Worm (Caenorhabditis elegans) whole organism, late embryonic: ENCODE measurements around the gene srt-28.

Source experiments
- C08G9.2 ChIP-seq: sonication (generic microtip); optimal IDR thresholded peaks from 2 replicates; lab custom pipeline; 2016; ENCODE audit warnings: mild to moderate bottlenecking, missing genetic modification characterization, moderate library complexity, missing compliant biosample characterization
- K02D7.2 ChIP-seq: sonication (generic microtip); optimal IDR thresholded peaks from 2 replicates; lab custom pipeline; 2017; ENCODE audit warnings: mild to moderate bottlenecking, missing genetic modification characterization, missing compliant biosample characterization
- K09A11.1 ChIP-seq: sonication (generic microtip); optimal IDR thresholded peaks from 2 replicates; lab custom pipeline; 2017; ENCODE audit warnings: antibody characterized with exemption, mild to moderate bottlenecking, missing genetic modification characterization, missing compliant biosample characterization; ENCODE audit not compliant: insufficient read depth
- Y22D7AL.16 ChIP-seq: sonication (generic microtip); optimal IDR thresholded peaks from 2 replicates; lab custom pipeline; 2016; ENCODE audit warnings: missing genetic modification characterization, missing compliant biosample characterization
- ahr-1 ChIP-seq: sonication (generic microtip); optimal IDR thresholded peaks from 2 replicates; lab custom pipeline; 2016; ENCODE audit warnings: missing genetic modification characterization, missing compliant biosample characterization
- ama-1 ChIP-seq: fragments of 150-350 bp; optimal IDR thresholded peaks from 2 replicates; lab custom pipeline; 2014
- ceh-18 ChIP-seq: sonication (generic microtip); optimal IDR thresholded peaks from 2 replicates; lab custom pipeline; 2016; ENCODE audit warnings: missing genetic modification characterization, missing compliant biosample characterization
- ceh-19 ChIP-seq: fragments of 200-800 bp; sonication (Bioruptor generic); optimal IDR thresholded peaks from 2 replicates; lab custom pipeline; 2018; ENCODE audit warnings: mild to moderate bottlenecking, missing genetic modification characterization, missing compliant biosample characterization
- ceh-2 ChIP-seq: sonication (generic microtip); optimal IDR thresholded peaks from 2 replicates; lab custom pipeline; 2016; ENCODE audit warnings: missing genotype, missing genetic modification characterization, missing compliant biosample characterization
- ceh-31 ChIP-seq: sonication (generic microtip); optimal IDR thresholded peaks from 2 replicates; lab custom pipeline; 2016; ENCODE audit warnings: missing genetic modification characterization, missing compliant biosample characterization
- ceh-34 ChIP-seq: sonication (generic microtip); optimal IDR thresholded peaks from 2 replicates; lab custom pipeline; 2016; ENCODE audit warnings: mild to moderate bottlenecking, missing genetic modification characterization, missing compliant biosample characterization
- ceh-45 ChIP-seq: fragments of 200-800 bp; sonication (Bioruptor generic); IDR thresholded peaks from 2 replicates; pipeline ENCODE4 v1.3.6; 2022; ENCODE audit warnings: missing genetic modification reagents, missing genetic modification characterization, missing compliant biosample characterization
- ceh-6 ChIP-seq: fragments of 200-800 bp; sonication (Bioruptor generic); optimal IDR thresholded peaks from 2 replicates; lab custom pipeline; 2018; ENCODE audit warnings: mild to moderate bottlenecking, missing genetic modification characterization, missing compliant biosample characterization
- ceh-9 ChIP-seq: sonication (generic microtip); optimal IDR thresholded peaks from 2 replicates; lab custom pipeline; 2016; ENCODE audit warnings: mild to moderate bottlenecking, missing genetic modification characterization, inconsistent platforms, missing compliant biosample characterization
- dve-1 ChIP-seq: sonication (generic microtip); optimal IDR thresholded peaks from 2 replicates; lab custom pipeline; 2017; ENCODE audit warnings: antibody characterized with exemption, mild to moderate bottlenecking, missing genetic modification characterization, missing compliant biosample characterization
- elt-2 ChIP-seq: sonication (generic microtip); optimal IDR thresholded peaks from 2 replicates; lab custom pipeline; 2016; ENCODE audit warnings: missing genetic modification reagents, missing genetic modification characterization, missing compliant biosample characterization
- elt-4 ChIP-seq: sonication (generic microtip); optimal IDR thresholded peaks from 2 replicates; lab custom pipeline; 2016; ENCODE audit warnings: missing genetic modification characterization, missing compliant biosample characterization
- ets-4 ChIP-seq: sonication (generic microtip); optimal IDR thresholded peaks from 2 replicates; lab custom pipeline; 2016; ENCODE audit warnings: missing genetic modification characterization, missing compliant biosample characterization
- eyg-1 ChIP-seq: sonication (generic microtip); optimal IDR thresholded peaks from 2 replicates; lab custom pipeline; 2016; ENCODE audit warnings: missing genotype, missing genetic modification characterization, missing compliant biosample characterization
- fax-1 ChIP-seq: sonication (generic microtip); optimal IDR thresholded peaks from 2 replicates; lab custom pipeline; 2016; ENCODE audit warnings: missing genotype, missing genetic modification characterization, missing compliant biosample characterization
- fkh-10 ChIP-seq: fragments of 150-350 bp; optimal IDR thresholded peaks from 2 replicates; lab custom pipeline; 2014; ENCODE audit warnings: missing biosample characterization, missing genetic modification reagents, missing genetic modification characterization
- fkh-6 ChIP-seq: sonication (generic microtip); optimal IDR thresholded peaks from 2 replicates; lab custom pipeline; 2016; ENCODE audit warnings: missing genetic modification characterization, missing compliant biosample characterization
- hlh-6 ChIP-seq: sonication (generic microtip); optimal IDR thresholded peaks from 2 replicates; lab custom pipeline; 2016; ENCODE audit warnings: missing genotype, missing genetic modification characterization, missing compliant biosample characterization
- hlh-8 ChIP-seq: sonication (generic microtip); optimal IDR thresholded peaks from 2 replicates; lab custom pipeline; 2016; ENCODE audit warnings: missing genotype, missing genetic modification characterization, missing compliant biosample characterization
- lin-11 ChIP-seq: fragments of 200-800 bp; sonication (Bioruptor generic); optimal IDR thresholded peaks from 2 replicates; lab custom pipeline; 2018; ENCODE audit warnings: mild to moderate bottlenecking, missing genetic modification characterization, missing compliant biosample characterization
- madf-2 ChIP-seq: sonication (generic microtip); optimal IDR thresholded peaks from 2 replicates; lab custom pipeline; 2017; ENCODE audit warnings: missing genetic modification characterization, missing compliant biosample characterization
- mec-3 ChIP-seq: sonication (generic microtip); optimal IDR thresholded peaks from 2 replicates; lab custom pipeline; 2016; ENCODE audit warnings: borderline replicate concordance, missing genetic modification characterization, missing compliant biosample characterization
- nfya-1 ChIP-seq: sonication (generic microtip); optimal IDR thresholded peaks from 2 replicates; lab custom pipeline; 2017; ENCODE audit warnings: missing genetic modification characterization, mild to moderate bottlenecking, missing compliant biosample characterization, antibody characterized with exemption, moderate library complexity
- nhr-11 ChIP-seq: fragments of 150-350 bp; optimal IDR thresholded peaks from 2 replicates; lab custom pipeline; 2014; ENCODE audit warnings: missing biosample characterization, missing genetic modification characterization
- pat-9 ChIP-seq: fragments of 200-800 bp; sonication (Bioruptor generic); optimal IDR thresholded peaks from 2 replicates; lab custom pipeline; 2018; ENCODE audit warnings: mild to moderate bottlenecking, missing genetic modification characterization, moderate library complexity, missing compliant biosample characterization
- pax-1 ChIP-seq: fragments of 150-350 bp; optimal IDR thresholded peaks from 2 replicates; lab custom pipeline; 2014; ENCODE audit warnings: missing biosample characterization, missing genetic modification characterization
- pha-2 ChIP-seq: sonication (generic microtip); optimal IDR thresholded peaks from 2 replicates; lab custom pipeline; 2017; ENCODE audit warnings: mild to moderate bottlenecking, missing genetic modification characterization, missing compliant biosample characterization
- sdc-2 ChIP-seq: sonication (generic microtip); optimal IDR thresholded peaks from 2 replicates; lab custom pipeline; 2016; ENCODE audit warnings: missing genotype, missing genetic modification characterization, missing compliant biosample characterization
- ttx-3 ChIP-seq: sonication (generic microtip); optimal IDR thresholded peaks from 2 replicates; lab custom pipeline; 2016; ENCODE audit warnings: missing genetic modification reagents, missing genetic modification characterization, missing compliant biosample characterization
- unc-3 ChIP-seq, 2 experiments: fragments of 200-800 bp in 1 of 2; sonication (Bioruptor generic) in 1 of 2; sonication (generic microtip) in 1 of 2; conservative IDR thresholded peaks in 1 of 2; optimal IDR thresholded peaks in 1 of 2; 2 replicates each; pipeline versions ENCODE4 v1.3.6 to Lab custom; 2016 to 2022; ENCODE audit warnings: missing compliant biosample characterization in 2 of 2, missing genetic modification characterization in 2 of 2, missing genetic modification reagents in 1 of 2
- unc-55 ChIP-seq: sonication (generic microtip); optimal IDR thresholded peaks from 2 replicates; lab custom pipeline; 2017; ENCODE audit warnings: missing biosample characterization, missing genetic modification reagents, missing genetic modification characterization
- unc-86 ChIP-seq: sonication (generic microtip); optimal IDR thresholded peaks from 2 replicates; lab custom pipeline; 2016; ENCODE audit warnings: missing genetic modification characterization, missing compliant biosample characterization
- zip-5 ChIP-seq: sonication (generic microtip); optimal IDR thresholded peaks from 2 replicates; lab custom pipeline; 2016; ENCODE audit warnings: missing genetic modification characterization, missing compliant biosample characterization
- ztf-16 ChIP-seq: sonication (generic microtip); optimal IDR thresholded peaks from 2 replicates; lab custom pipeline; 2017; ENCODE audit warnings: missing genetic modification characterization, missing compliant biosample characterization

Gene srt-28

DNA sequence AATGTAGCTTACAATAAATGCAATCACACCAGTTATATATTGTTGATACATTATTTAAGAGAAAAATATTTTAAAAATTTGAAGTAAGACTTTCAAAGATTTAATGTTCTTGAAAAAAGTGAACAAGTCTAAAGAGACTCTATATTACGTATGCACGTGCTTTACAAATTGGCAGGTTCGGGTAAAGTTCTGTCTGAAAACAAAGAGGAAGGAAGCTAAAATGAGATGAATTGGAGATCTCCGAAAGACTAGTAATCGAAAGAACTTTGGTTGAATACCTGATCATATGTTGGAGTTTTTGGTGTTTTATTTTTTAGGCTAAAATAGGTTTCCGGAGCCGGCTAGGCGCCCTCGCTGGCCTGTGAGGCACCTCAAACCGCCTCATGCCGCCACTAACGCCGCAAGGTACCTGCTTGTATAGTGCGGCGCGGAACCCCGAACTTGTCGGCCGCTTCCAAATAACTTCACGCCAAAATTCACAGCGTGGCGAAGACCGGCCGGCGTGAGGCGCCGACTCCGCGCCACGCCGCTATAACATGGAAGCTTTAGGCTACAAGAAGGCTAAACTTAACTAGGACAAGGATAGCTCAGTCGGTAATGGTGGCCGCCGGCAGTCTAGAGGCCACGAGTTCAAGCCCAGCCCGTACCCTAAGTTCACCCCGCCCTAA, 43.9 kb upstream of the srt-28 start, which contains the start of gene srx-28:
TSS of gene srx-28 (minus strand) at position 51 of the 668 bp plus-strand sequence.
- no peak for TF ChIP-seq K09A11.1 (tag; lab: Kevin White, UChicago)
- TF ChIP-seq unc-55 (GFP tag; lab: Kevin White, UChicago) = no peak
- no peak for TF ChIP-seq elt-4 (tag; lab: Kevin White, UChicago)
- no peak for TF ChIP-seq ceh-9 (tag; lab: Kevin White, UChicago)
- TF ChIP-seq lin-11 = no peak
- no peak for TF ChIP-seq nfya-1 (tag; lab: Kevin White, UChicago)
- no peak for TF ChIP-seq ceh-45
- no peak for TF ChIP-seq Y22D7AL.16 (tag; lab: Kevin White, UChicago)
- no peak for TF ChIP-seq ceh-31
- no peak for TF ChIP-seq hlh-8
- TF ChIP-seq mec-3 (tag; lab: Kevin White, UChicago) = no peak
- TF ChIP-seq ztf-16 (tag; lab: Kevin White, UChicago) = no peak
- TF ChIP-seq fax-1 (tag; lab: Kevin White, UChicago) = no peak
- no peak for TF ChIP-seq dve-1
- no peak for TF ChIP-seq ahr-1 (tag; lab: Kevin White, UChicago)
- TF ChIP-seq elt-2 (tag; lab: Kevin White, UChicago) = no peak
- TF ChIP-seq ceh-2 (tag; lab: Kevin White, UChicago) = no peak
- TF ChIP-seq pha-2 (tag; lab: Kevin White, UChicago) = no peak
- no peak for TF ChIP-seq fkh-10 (GFP tag; lab: Kevin White, UChicago)
- TF ChIP-seq hlh-6 = no peak

ce11 chrV:2753007-2753406, 39.6 kb upstream of the srt-28 start, which contains the start of gene srx-26:
Gene srx-26 (minus strand): TSS chrV:2753107.
- no peak for TF ChIP-seq K02D7.2 (tag; lab: Kevin White, UChicago)
- TF ChIP-seq ets-4 = no peak
- TF ChIP-seq elt-4 (tag; lab: Kevin White, UChicago) = no peak
- TF ChIP-seq ttx-3 (tag; lab: Kevin White, UChicago) = no peak
- TF ChIP-seq lin-11 = no peak
- no peak for TF ChIP-seq ama-1 (lab: Kevin White, UChicago)
- no peak for TF ChIP-seq eyg-1 (tag; lab: Kevin White, UChicago)
- no peak for TF ChIP-seq fax-1 (tag; lab: Kevin White, UChicago)
- no peak for TF ChIP-seq fkh-10 (GFP tag; lab: Kevin White, UChicago)
- no peak for TF ChIP-seq unc-86 (tag; lab: Kevin White, UChicago)
- TF ChIP-seq K09A11.1 (tag; lab: Kevin White, UChicago) = no peak
- no peak for TF ChIP-seq unc-55 (GFP tag; lab: Kevin White, UChicago)

- TF ChIP-seq sdc-2 = no peak
- no peak for TF ChIP-seq unc-3 (GFP tag; conservative IDR thresholded peaks at IDR 0.05; lab: Robert Waterston, UW)
- no peak for TF ChIP-seq unc-3 (tag; optimal IDR thresholded peaks at IDR 0.05; lab: Kevin White, UChicago)
- TF ChIP-seq ceh-18 (tag; lab: Kevin White, UChicago) = no peak
- TF ChIP-seq unc-55 (GFP tag; lab: Kevin White, UChicago) = no peak
- TF ChIP-seq nhr-11 (tag; lab: Kevin White, UChicago) = no peak
- TF ChIP-seq mec-3 (tag; lab: Kevin White, UChicago) = no peak
- no peak for TF ChIP-seq pat-9
- no peak for TF ChIP-seq K02D7.2 (tag; lab: Kevin White, UChicago)
- TF ChIP-seq zip-5 = no peak
- TF ChIP-seq ceh-6 (GFP tag; lab: Kevin White, UChicago) = no peak
- no peak for TF ChIP-seq ceh-45
- TF ChIP-seq madf-2 = no peak
- TF ChIP-seq ceh-19 (GFP tag; lab: Kevin White, UChicago) = no peak
- TF ChIP-seq pax-1 (tag; lab: Kevin White, UChicago) = no peak
- TF ChIP-seq ama-1 (lab: Kevin White, UChicago) = no peak
- TF ChIP-seq ceh-31 = no peak
- TF ChIP-seq C08G9.2 (tag; lab: Kevin White, UChicago) = no peak
- no peak for TF ChIP-seq fkh-6
- no peak for TF ChIP-seq ceh-34 (tag; lab: Kevin White, UChicago)
- no peak for TF ChIP-seq unc-86 (tag; lab: Kevin White, UChicago)
- TF ChIP-seq, all 69 proteins: peak for 0
Observed at ce11 chrV:2750006-2750405, 36.6 kb upstream of the srt-28 start, which contains the start of gene srx-24. Gene srx-24 (minus strand): TSS chrV:2750106.
